Worm (Caenorhabditis elegans): Measurements from ENCODE around the gene Y9C9A.13.

Gene Y9C9A.13

ce11 chrIV:4975995-4976394 is 6.7 kb upstream of the Y9C9A.13 start, which contains the start of gene Y9C9A.16:
Gene Y9C9A.16 (minus strand): TSS chrIV:4976125.
- no peak for TF ChIP-seq unc-62 (GFP tag; optimal IDR thresholded peaks at IDR 0.05)

- TF ChIP-seq unc-62 (GFP tag; optimal IDR thresholded peaks at IDR 0.05): no peak
Observed at ce11 chrIV:4963834-4964233, 5.5 kb downstream of the Y9C9A.13 start, which contains the start of gene txt-3. Gene txt-3 (plus strand): TSS chrIV:4963958.

DNA sequence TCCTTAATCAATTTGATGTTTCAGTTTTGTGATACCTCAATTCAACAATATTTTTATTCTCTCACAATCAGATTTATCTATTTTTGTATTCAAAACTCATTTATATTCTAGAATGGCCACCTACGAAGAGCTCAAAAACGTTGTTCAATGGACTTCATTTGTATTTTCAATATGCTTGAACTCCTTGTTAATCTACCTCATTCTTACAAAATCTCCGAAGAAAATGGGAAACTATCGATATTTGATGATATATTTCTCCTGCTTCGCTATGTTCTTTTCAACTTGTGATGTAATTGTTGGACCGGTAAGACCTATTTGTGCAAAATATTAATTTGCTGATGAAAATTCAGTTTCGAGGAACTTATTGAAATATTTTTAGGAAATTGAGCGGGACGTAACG is 8.7 kb downstream of the Y9C9A.13 start, which contains the start of gene str-164:
Gene str-164, plus strand, starts transcription at position 113 of the 400 bp plus-strand sequence.
- TF ChIP-seq unc-62 (GFP tag; optimal IDR thresholded peaks at IDR 0.05): no peak

DNA sequence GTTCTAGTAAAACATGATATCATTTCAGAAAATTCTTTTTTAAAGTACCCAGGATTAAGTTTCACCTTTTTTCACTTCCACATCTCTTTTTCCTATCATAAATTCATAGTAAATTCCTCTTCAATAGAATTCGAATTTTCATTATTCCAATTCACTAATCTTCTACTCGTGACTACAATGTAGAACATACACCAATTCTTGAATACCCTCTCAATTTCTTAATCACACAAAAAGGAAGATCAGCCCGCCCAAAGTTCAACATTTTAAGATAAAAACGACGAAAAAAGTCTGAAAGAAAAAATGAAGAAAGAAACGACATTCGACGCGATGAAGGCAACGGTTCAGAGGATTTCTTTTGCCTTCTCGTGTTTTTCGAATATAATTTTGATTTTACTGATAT is 15.4 kb downstream of the Y9C9A.13 start, which contains the start of gene str-163:
Gene str-163, plus strand, starts transcription at position 301 of the 400 bp plus-strand sequence.
- TF ChIP-seq unc-62 (GFP tag; optimal IDR thresholded peaks at IDR 0.05): no peak

ce11 chrIV:4945771-4946170 is 23.5 kb downstream of the Y9C9A.13 start, which contains the start of gene str-169:
Gene str-169 (plus strand): TSS chrIV:4946071.
- no peak for TF ChIP-seq unc-62 (GFP tag; optimal IDR thresholded peaks at IDR 0.05)

- no peak for TF ChIP-seq unc-62 (GFP tag; optimal IDR thresholded peaks at IDR 0.05)
Observed at ce11 chrIV:4941681-4942080, 27.6 kb downstream of the Y9C9A.13 start, which contains the start of gene Y9C9A.5. Gene Y9C9A.5 (plus strand): TSS chrIV:4941981.

DNA sequence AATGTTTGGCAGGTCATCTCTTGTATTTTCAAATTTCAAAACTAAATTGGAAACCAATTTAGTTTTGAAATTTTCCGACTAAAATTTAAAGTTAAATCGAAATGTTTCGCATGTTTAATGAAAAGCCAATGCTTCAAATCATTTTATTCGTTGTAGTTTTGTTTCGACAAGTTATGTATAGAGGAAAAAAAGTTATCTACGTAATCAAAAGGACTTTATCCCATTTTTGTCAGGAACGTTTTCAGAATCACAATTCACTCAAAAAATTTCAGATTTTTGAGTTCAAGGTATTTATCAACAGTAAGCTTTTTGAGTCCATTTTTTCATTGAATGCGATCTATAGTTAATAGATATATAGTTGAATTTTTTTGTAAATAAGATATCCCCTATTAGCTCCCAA is 30.7 kb downstream of the Y9C9A.13 start, which contains the start of gene str-168:
Gene str-168, plus strand, starts transcription at position 301 of the 400 bp plus-strand sequence.
- no peak for TF ChIP-seq unc-62 (GFP tag; optimal IDR thresholded peaks at IDR 0.05)

- no peak for TF ChIP-seq unc-62 (GFP tag; optimal IDR thresholded peaks at IDR 0.05)
Observed at ce11 chrIV:4937647-4938046, 31.7 kb downstream of the Y9C9A.13 start, which contains the start of gene fbxa-86. Gene fbxa-86 (minus strand): TSS chrIV:4938013.

- TF ChIP-seq unc-62 (GFP tag; optimal IDR thresholded peaks at IDR 0.05): no peak
Observed at ce11 chrIV:4934103-4934502, 35.2 kb downstream of the Y9C9A.13 start, which contains the start of gene str-153. Gene str-153 (plus strand): TSS chrIV:4934403.

DNA sequence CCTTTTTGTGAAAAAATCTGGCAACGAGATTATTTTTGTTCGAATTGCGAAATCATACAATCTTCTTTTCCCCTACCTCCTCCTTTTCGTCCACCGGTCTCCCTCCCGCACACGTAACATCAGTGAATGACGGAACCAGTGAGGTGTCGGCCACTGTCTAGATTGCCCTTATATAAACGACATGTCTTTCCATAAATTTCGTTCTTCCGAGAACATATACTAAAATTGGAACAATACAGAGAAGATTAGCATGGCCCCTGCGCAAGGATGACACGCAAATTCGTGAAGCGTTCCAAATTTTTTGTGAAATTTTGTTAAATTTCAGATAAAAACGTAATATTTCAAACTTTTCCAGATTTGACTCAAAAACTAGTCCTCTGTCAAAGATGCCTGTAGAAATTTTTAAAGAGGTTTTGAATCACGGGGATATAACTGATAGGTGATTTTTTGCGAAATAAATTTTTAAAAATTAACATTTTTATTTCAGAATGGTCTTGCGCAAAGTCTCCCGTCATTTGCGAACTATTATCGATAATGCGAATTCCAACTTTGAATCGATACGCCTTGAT is 38.5 kb downstream of the Y9C9A.13 start:
- TF ChIP-seq unc-62 (GFP tag; optimal IDR thresholded peaks at IDR 0.05): no peak

DNA sequence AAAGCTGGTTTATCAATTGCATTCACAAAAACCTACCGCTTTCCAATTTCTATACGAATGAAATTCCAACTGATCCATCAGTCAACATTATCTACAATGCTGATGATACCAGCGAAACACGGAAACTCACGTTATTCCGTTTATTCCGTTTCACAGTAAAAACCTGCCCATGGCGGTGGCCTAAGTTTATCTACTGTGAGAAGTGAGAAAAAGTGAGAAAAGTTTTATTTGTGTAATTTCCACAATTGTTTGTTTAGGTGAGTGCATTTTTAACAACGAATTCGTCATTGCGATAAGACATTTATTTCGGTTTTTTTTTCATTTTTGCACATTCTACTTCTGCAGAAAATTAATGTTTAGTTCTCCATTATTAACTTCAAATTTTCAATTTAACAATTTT is 39.3 kb downstream of the Y9C9A.13 start, which contains the start of gene Y9C9A.8:
Gene Y9C9A.8, plus strand, starts transcription at position 301 of the 400 bp plus-strand sequence.
- TF ChIP-seq unc-62 (GFP tag; optimal IDR thresholded peaks at IDR 0.05): no peak

- no peak for TF ChIP-seq unc-62 (GFP tag; optimal IDR thresholded peaks at IDR 0.05)
Observed at ce11 chrIV:4917774-4918173, 51.5 kb downstream of the Y9C9A.13 start, which contains the start of gene str-158. Gene str-158 (plus strand): TSS chrIV:4918074.

Data from whole organism, dauer.